Fruit fly (Drosophila melanogaster) whole organism, prepupa: ENCODE measurements around the gene NTPase.

Source experiments
- Blimp-1 ChIP-seq: fragments of 200-800 bp; sonication (Bioruptor generic); optimal IDR thresholded peaks from 3 replicates; lab custom pipeline; 2017; ENCODE audit warnings: missing biosample characterization, missing genetic modification characterization, mild to moderate bottlenecking, moderate library complexity, missing genetic modification reagents
- CG10631 ChIP-seq: fragments of 200-800 bp; sonication (Bioruptor generic); optimal IDR thresholded peaks from 2 replicates; lab custom pipeline; 2016; ENCODE audit warnings: missing biosample characterization, missing genetic modification characterization
- CG10669 ChIP-seq: fragments of 200-800 bp; sonication (Bioruptor generic); optimal IDR thresholded peaks from 3 replicates; lab custom pipeline; 2018; ENCODE audit warnings: missing biosample characterization, mild to moderate bottlenecking, missing genetic modification characterization, moderate library complexity
- CG11294 ChIP-seq: fragments of 200-800 bp; sonication (Bioruptor generic); IDR thresholded peaks from 2 replicates; pipeline ENCODE4 v1.3.6; 2022; ENCODE audit warnings: missing biosample characterization, missing genetic modification characterization
- CG11762 ChIP-seq: fragments of 200-800 bp; sonication (Bioruptor generic); optimal IDR thresholded peaks from 3 replicates; lab custom pipeline; 2016; ENCODE audit warnings: missing biosample characterization, missing genetic modification characterization; ENCODE audit not compliant: insufficient read depth
- CG11902 ChIP-seq: fragments of 200-800 bp; sonication (Bioruptor generic); optimal IDR thresholded peaks from 3 replicates; lab custom pipeline; 2016; ENCODE audit warnings: missing biosample characterization, missing genetic modification characterization
- CG1621 ChIP-seq: fragments of 200-800 bp; sonication (Bioruptor generic); optimal IDR thresholded peaks from 3 replicates; lab custom pipeline; 2018; ENCODE audit warnings: missing biosample characterization, mild to moderate bottlenecking, missing genetic modification characterization
- CG3032 ChIP-seq: fragments of 200-800 bp; optimal IDR thresholded peaks from 2 replicates; lab custom pipeline; 2019; ENCODE audit warnings: missing biosample characterization, mild to moderate bottlenecking, missing genetic modification characterization, moderate library complexity
- CG31627 ChIP-seq: fragments of 200-800 bp; sonication (Bioruptor generic); optimal IDR thresholded peaks from 3 replicates; lab custom pipeline; 2016; ENCODE audit warnings: missing biosample characterization, missing genetic modification characterization
- CG32006 ChIP-seq: fragments of 200-800 bp; sonication (Bioruptor generic); optimal IDR thresholded peaks from 3 replicates; lab custom pipeline; 2017; ENCODE audit warnings: missing biosample characterization, mild to moderate bottlenecking, missing genetic modification characterization
- CG34406 ChIP-seq: fragments of 200-800 bp; sonication (Bioruptor generic); optimal IDR thresholded peaks from 3 replicates; lab custom pipeline; 2016; ENCODE audit warnings: missing biosample characterization, missing genetic modification characterization
- CG3919 ChIP-seq: fragments of 200-800 bp; sonication (Bioruptor generic); optimal IDR thresholded peaks from 3 replicates; lab custom pipeline; 2016; ENCODE audit warnings: missing biosample characterization, missing genetic modification characterization
- CG4318 ChIP-seq: fragments of 200-800 bp; sonication (Bioruptor generic); optimal IDR thresholded peaks from 3 replicates; lab custom pipeline; 2017; ENCODE audit warnings: missing biosample characterization, mild to moderate bottlenecking, missing genetic modification characterization
- CG6163 ChIP-seq: fragments of 200-800 bp; sonication (Bioruptor generic); IDR thresholded peaks from 3 replicates; pipeline ENCODE4 v1.3.6; 2022; ENCODE audit warnings: missing biosample characterization, missing genetic modification characterization
- CG6276 ChIP-seq: fragments of 200-800 bp; sonication (Bioruptor generic); optimal IDR thresholded peaks from 2 replicates; lab custom pipeline; 2017; ENCODE audit warnings: missing biosample characterization, mild to moderate bottlenecking, missing genetic modification characterization
- CG6808 ChIP-seq: fragments of 200-800 bp; sonication (Bioruptor generic); optimal IDR thresholded peaks from 3 replicates; lab custom pipeline; 2017; ENCODE audit warnings: missing biosample characterization, missing genetic modification characterization, mild to moderate bottlenecking, moderate library complexity, missing genetic modification reagents
- CG6854 ChIP-seq: fragments of 200-800 bp; sonication (Bioruptor generic); optimal IDR thresholded peaks from 2 replicates; lab custom pipeline; 2017; ENCODE audit warnings: missing biosample characterization, mild to moderate bottlenecking, missing genetic modification characterization
- CG7368 ChIP-seq: fragments of 200-800 bp; sonication (Bioruptor generic); optimal IDR thresholded peaks from 3 replicates; lab custom pipeline; 2016; ENCODE audit warnings: missing biosample characterization, missing genetic modification characterization
- CG9139 ChIP-seq: fragments of 200-800 bp; sonication (Bioruptor generic); optimal IDR thresholded peaks from 3 replicates; lab custom pipeline; 2017; ENCODE audit warnings: missing biosample characterization, mild to moderate bottlenecking, missing genetic modification characterization
- Eip75B ChIP-seq: fragments of 200-800 bp; sonication (Bioruptor generic); optimal IDR thresholded peaks from 3 replicates; lab custom pipeline; 2016; ENCODE audit warnings: missing biosample characterization, missing genetic modification characterization
- Eip78C ChIP-seq: fragments of 200-800 bp; sonication (Bioruptor generic); peaks from one replicate; lab custom pipeline; 2016; ENCODE audit warnings: missing biosample characterization, missing genetic modification characterization
- Eip93F ChIP-seq: fragments of 200-800 bp; sonication (Bioruptor generic); optimal IDR thresholded peaks from 2 replicates; lab custom pipeline; 2016; ENCODE audit warnings: missing biosample characterization, mild to moderate bottlenecking, missing genetic modification characterization
- Ets21C ChIP-seq: fragments of 200-800 bp; sonication (Bioruptor generic); optimal IDR thresholded peaks from 3 replicates; lab custom pipeline; 2016; ENCODE audit warnings: missing biosample characterization, missing genetic modification characterization
- Ets96B ChIP-seq: fragments of 200-800 bp; optimal IDR thresholded peaks from 2 replicates; lab custom pipeline; 2019; ENCODE audit warnings: missing biosample characterization, mild to moderate bottlenecking, missing genetic modification characterization, moderate library complexity
- Gug ChIP-seq: fragments of 200-800 bp; sonication (Bioruptor generic); IDR thresholded peaks from 2 replicates; pipeline ENCODE4 v1.3.6; 2022; ENCODE audit warnings: missing biosample characterization, missing genetic modification characterization
- Hr38 ChIP-seq: sonication (Bioruptor generic); optimal IDR thresholded peaks from 2 replicates; lab custom pipeline; 2016; ENCODE audit warnings: missing biosample characterization, missing genetic modification characterization
- Hr4 ChIP-seq: fragments of 200-800 bp; sonication (Bioruptor generic); optimal IDR thresholded peaks from 3 replicates; lab custom pipeline; 2016; ENCODE audit warnings: missing biosample characterization, missing genetic modification characterization
- Lpt ChIP-seq: fragments of 200-800 bp; sonication (Bioruptor generic); optimal IDR thresholded peaks from 3 replicates; lab custom pipeline; 2016; ENCODE audit warnings: missing biosample characterization, missing genetic modification characterization
- Met ChIP-seq: fragments of 200-800 bp; sonication (Bioruptor generic); optimal IDR thresholded peaks from 3 replicates; lab custom pipeline; 2016; ENCODE audit warnings: missing biosample characterization, missing genetic modification characterization
- Smox ChIP-seq: fragments of 200-800 bp; sonication (Bioruptor generic); optimal IDR thresholded peaks from 3 replicates; lab custom pipeline; 2016; ENCODE audit warnings: missing biosample characterization, missing genetic modification characterization
- Sox102F ChIP-seq: fragments of 200-800 bp; sonication (Bioruptor generic); optimal IDR thresholded peaks from 2 replicates; lab custom pipeline; 2016; ENCODE audit warnings: missing biosample characterization, mild to moderate bottlenecking, missing genetic modification characterization
- Sox14 ChIP-seq: fragments of 200-800 bp; sonication (Bioruptor generic); optimal IDR thresholded peaks from 3 replicates; lab custom pipeline; 2016; ENCODE audit warnings: missing biosample characterization, missing genetic modification characterization
- cyc ChIP-seq: fragments of 200-800 bp; sonication (Bioruptor generic); optimal IDR thresholded peaks from 3 replicates; lab custom pipeline; 2016; ENCODE audit warnings: missing biosample characterization, missing genetic modification characterization
- eg ChIP-seq: fragments of 200-800 bp; sonication (Bioruptor generic); IDR thresholded peaks from 3 replicates; pipeline ENCODE4 v1.3.6; 2022; ENCODE audit warnings: missing biosample characterization, missing genetic modification characterization
- esn ChIP-seq: fragments of 200-800 bp; sonication (Bioruptor generic); optimal IDR thresholded peaks from 2 replicates; lab custom pipeline; 2016; ENCODE audit warnings: missing biosample characterization, mild to moderate bottlenecking, missing genetic modification characterization, moderate library complexity
- fd85E ChIP-seq: fragments of 200-800 bp; sonication (Bioruptor generic); optimal IDR thresholded peaks from 3 replicates; lab custom pipeline; 2016; ENCODE audit warnings: missing biosample characterization, missing genetic modification characterization
- fkh ChIP-seq: fragments of 200-800 bp; sonication (Bioruptor generic); optimal IDR thresholded peaks from 3 replicates; lab custom pipeline; 2017; ENCODE audit warnings: missing biosample characterization, mild to moderate bottlenecking, missing genetic modification characterization, moderate library complexity
- lz ChIP-seq: fragments of 200-800 bp; sonication (Bioruptor generic); optimal IDR thresholded peaks from 3 replicates; lab custom pipeline; 2016; ENCODE audit warnings: missing biosample characterization, missing genetic modification characterization
- net ChIP-seq: fragments of 200-800 bp; sonication (Bioruptor generic); optimal IDR thresholded peaks from 3 replicates; lab custom pipeline; 2016; ENCODE audit warnings: missing biosample characterization, missing genetic modification characterization
- pdm3 ChIP-seq: fragments of 200-800 bp; sonication (Bioruptor generic); optimal IDR thresholded peaks from 3 replicates; lab custom pipeline; 2016; ENCODE audit warnings: missing biosample characterization, missing genetic modification characterization
- salr ChIP-seq, 2 experiments: fragments of 200-800 bp; sonication (Bioruptor generic); optimal IDR thresholded peaks; 3 replicates each; lab custom pipeline; 2016 to 2018; ENCODE audit warnings: missing biosample characterization in 2 of 2, missing genetic modification characterization in 2 of 2, mild to moderate bottlenecking in 1 of 2
- svp ChIP-seq: fragments of 200-800 bp; sonication (Bioruptor generic); peaks from one replicate; lab custom pipeline; 2016; ENCODE audit warnings: missing biosample characterization, missing genetic modification characterization
- vri ChIP-seq: fragments of 200-800 bp; sonication (Bioruptor generic); optimal IDR thresholded peaks from 3 replicates; lab custom pipeline; 2016; ENCODE audit warnings: missing biosample characterization, mild to moderate bottlenecking, missing genetic modification characterization

Gene NTPase

dm6 chr2L:2884683-2885502 lies 757 bp downstream of the NTPase start (continued):
- TF ChIP-seq CG11762 (GFP tag; lab: Kevin White, UChicago) (no peak), Eip93F (GFP tag; lab: Kevin White, UChicago) (no peak), CG10669 (GFP tag; lab: Kevin White, UChicago) (no peak), Gug (GFP tag; lab: Robert Waterston, UW) (no peak)

- TF ChIP-seq CG11294 (GFP tag; lab: Robert Waterston, UW) (no peak), svp (GFP tag; lab: Kevin White, UChicago) (peak; percentile 64), net (GFP tag; lab: Kevin White, UChicago) (no peak)
Measured at dm6 chr2L:2883703-2884294, 1.9 kb downstream of the NTPase start.

DNA sequence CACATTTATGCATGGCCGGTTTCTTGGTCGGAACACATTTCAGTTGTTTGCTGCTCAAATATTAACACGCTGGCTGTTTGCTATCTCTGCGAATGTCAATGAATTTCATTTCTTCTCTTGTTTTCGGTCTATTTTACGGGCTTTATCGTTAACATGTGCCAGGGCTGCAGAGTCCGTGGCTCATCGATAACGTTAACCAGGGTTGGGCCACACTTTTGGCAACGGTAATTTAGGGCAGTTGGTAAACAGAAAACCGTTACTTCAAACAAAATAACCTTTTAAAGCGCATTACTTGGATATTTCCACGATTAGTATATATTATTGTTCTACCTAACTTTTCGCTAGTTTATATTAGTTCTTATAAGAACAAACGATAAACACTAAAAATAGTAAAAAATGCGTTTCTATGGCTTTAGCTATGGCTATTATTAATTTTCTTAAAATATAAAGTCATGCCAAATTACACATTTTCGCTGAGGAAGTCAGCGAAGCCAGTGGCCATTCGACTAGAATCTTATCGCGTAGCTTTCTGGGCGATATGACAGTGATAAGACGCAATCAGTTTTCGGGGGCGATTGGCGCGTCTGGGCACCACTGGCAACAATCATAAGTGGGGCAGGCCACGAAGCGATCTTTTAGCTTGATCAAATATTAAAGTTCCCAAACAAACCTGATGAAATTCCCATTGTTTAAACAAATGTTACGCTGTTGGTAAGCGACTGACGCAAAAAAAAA lies 2.5 kb downstream of the NTPase start:
- TF ChIP-seq Eip78C (GFP tag; lab: Kevin White, UChicago): no peak
- peak; percentile 41 for TF ChIP-seq Smox (GFP tag; lab: Kevin White, UChicago)
- TF ChIP-seq CG31627 (GFP tag; lab: Kevin White, UChicago): peak; percentile 26
- peak; percentile 76 for TF ChIP-seq fkh
- no peak for TF ChIP-seq CG10669 (GFP tag; lab: Kevin White, UChicago)
- TF ChIP-seq net (GFP tag; lab: Kevin White, UChicago): no peak
- no peak for TF ChIP-seq fd85E
- TF ChIP-seq CG32006 (GFP tag; lab: Kevin White, UChicago): no peak
- TF ChIP-seq vri: peak; percentile 20
- peak; percentile 7 for TF ChIP-seq Ets21C
- TF ChIP-seq svp (GFP tag; lab: Kevin White, UChicago): peak; percentile 71
- peak; percentile 50 for TF ChIP-seq esn (GFP tag; lab: Kevin White, UChicago)
- TF ChIP-seq pdm3 (GFP tag; lab: Kevin White, UChicago): peak; percentile 22
- no peak for TF ChIP-seq CG10631 (GFP tag; lab: Kevin White, UChicago)
- TF ChIP-seq CG7368 (GFP tag; lab: Kevin White, UChicago): no peak
- TF ChIP-seq CG4318: no peak
- peak; percentile 30; the same call in 1 of the 3 replicates for TF ChIP-seq eg (GFP tag; lab: Robert Waterston, UW)
- TF ChIP-seq CG6808 (GFP tag; lab: Kevin White, UChicago): no peak
- TF ChIP-seq CG3919 (GFP tag; lab: Kevin White, UChicago): peak; percentile 7
- TF ChIP-seq Met: peak; percentile 55
- no peak for TF ChIP-seq salr (GFP tag; optimal IDR thresholded peaks at IDR 0.05; lab: Kevin White, UChicago)
- TF ChIP-seq CG1621: no peak
- TF ChIP-seq Hr38 (GFP tag; lab: Kevin White, UChicago): no peak
- TF ChIP-seq CG6163 (GFP tag; lab: Robert Waterston, UW): peak; percentile 51; the same call in 2 of the 3 replicates
- no peak for TF ChIP-seq CG11294 (GFP tag; lab: Robert Waterston, UW)
- TF ChIP-seq Eip93F (GFP tag; lab: Kevin White, UChicago): peak; percentile 14
- no peak for TF ChIP-seq CG11762 (GFP tag; lab: Kevin White, UChicago)
- no peak for TF ChIP-seq CG6854 (GFP tag; lab: Kevin White, UChicago)
- TF ChIP-seq CG9139 (GFP tag; lab: Kevin White, UChicago): no peak
- TF ChIP-seq lz (GFP tag; lab: Kevin White, UChicago): peak; percentile 66
- peak; percentile 5 for TF ChIP-seq Sox14 (GFP tag; lab: Kevin White, UChicago)
- peak; percentile 24 for TF ChIP-seq Eip75B
- TF ChIP-seq CG34406 (GFP tag; lab: Kevin White, UChicago): peak; percentile 27
- no peak for TF ChIP-seq Hr4 (GFP tag; lab: Kevin White, UChicago)
- TF ChIP-seq CG3032 (tag; lab: Kevin White, UChicago): no peak
- TF ChIP-seq cyc (GFP tag; lab: Kevin White, UChicago): peak; percentile 35
- peak; percentile 27 for TF ChIP-seq Sox102F (GFP tag; lab: Kevin White, UChicago)
- no peak for TF ChIP-seq CG6276 (GFP tag; lab: Kevin White, UChicago)
- no peak for TF ChIP-seq Ets96B (tag; lab: Kevin White, UChicago)
- TF ChIP-seq Lpt (GFP tag; lab: Kevin White, UChicago): no peak
- TF ChIP-seq Blimp-1 (GFP tag; lab: Kevin White, UChicago): no peak
- TF ChIP-seq CG11902 (GFP tag; lab: Kevin White, UChicago): no peak
